Worm (Caenorhabditis elegans) whole organism, L4 larva: ENCODE results near the gene F18F11.4.

Source experiments
- fkh-10 ChIP-seq: fragments of 150-350 bp; optimal IDR thresholded peaks from 2 replicates; lab custom pipeline; 2014; ENCODE audit warnings: missing biosample characterization, missing genetic modification reagents, missing genetic modification characterization
- jun-1 ChIP-seq: fragments of 150-350 bp; optimal IDR thresholded peaks from 2 replicates; lab custom pipeline; 2014; ENCODE audit warnings: missing biosample characterization, missing genetic modification reagents, missing genetic modification characterization

- TF ChIP-seq fkh-10 (GFP tag; lab: Kevin White, UChicago) (no peak), jun-1 (no peak)
These were observed 41.6 kb downstream of the F18F11.4 start for ce11 chrIV:372146-372789.
